Fruit fly (Drosophila melanogaster) whole organism, embryonic: ENCODE data around the gene fln.

Source experiments
- Blimp-1 ChIP-seq: fragments of 200-800 bp; sonication (Bioruptor generic); optimal IDR thresholded peaks from 3 replicates; lab custom pipeline; 2018; ENCODE audit warnings: missing biosample characterization, missing genetic modification characterization, mild to moderate bottlenecking, moderate library complexity, missing genetic modification reagents
- CG10267 ChIP-seq: fragments of 200-800 bp; sonication (Bioruptor generic); optimal IDR thresholded peaks from 2 replicates; lab custom pipeline; 2018; ENCODE audit warnings: missing biosample characterization, mild to moderate bottlenecking, missing genetic modification characterization, moderate library complexity
- CG10959 ChIP-seq: fragments of 200-800 bp; sonication (Bioruptor generic); IDR thresholded peaks from 2 replicates; pipeline ENCODE4 v1.3.6; 2022; ENCODE audit warnings: missing biosample characterization, missing genetic modification characterization
- CG11093 ChIP-seq: fragments of 200-800 bp; sonication (Bioruptor generic); IDR thresholded peaks from 3 replicates; pipeline ENCODE4 v1.3.6; 2022; ENCODE audit warnings: missing biosample characterization, missing genetic modification characterization
- CG12155 ChIP-seq: fragments of 200-800 bp; sonication (Bioruptor generic); optimal IDR thresholded peaks from 3 replicates; lab custom pipeline; 2016; ENCODE audit warnings: missing biosample characterization, missing genetic modification characterization
- CG13894 ChIP-seq: fragments of 200-800 bp; sonication (Bioruptor generic); optimal IDR thresholded peaks from 3 replicates; lab custom pipeline; 2018; ENCODE audit warnings: missing biosample characterization, mild to moderate bottlenecking, missing genetic modification characterization, moderate library complexity
- CG15479 ChIP-seq: fragments of 200-800 bp; sonication (Bioruptor generic); optimal IDR thresholded peaks from 3 replicates; lab custom pipeline; 2019; ENCODE audit warnings: missing biosample characterization, mild to moderate bottlenecking, missing genetic modification characterization, moderate library complexity
- CG1602 ChIP-seq: fragments of 200-800 bp; sonication (Bioruptor generic); optimal IDR thresholded peaks from 3 replicates; lab custom pipeline; 2016; ENCODE audit warnings: missing biosample characterization, missing genetic modification characterization
- CG16813 ChIP-seq: fragments of 200-800 bp; sonication (Bioruptor generic); IDR thresholded peaks from 3 replicates; pipeline ENCODE4 v1.3.6; 2022; ENCODE audit warnings: missing biosample characterization, missing genetic modification characterization; ENCODE audit not compliant: partially characterized antibody
- CG17568 ChIP-seq: fragments of 200-800 bp; sonication (Bioruptor generic); optimal IDR thresholded peaks from 2 replicates; lab custom pipeline; 2018; ENCODE audit warnings: missing biosample characterization, mild to moderate bottlenecking, missing genetic modification characterization, moderate library complexity
- CG2712 ChIP-seq: fragments of 200-800 bp; optimal IDR thresholded peaks from 3 replicates; lab custom pipeline; 2019; ENCODE audit warnings: missing biosample characterization, mild to moderate bottlenecking, missing genetic modification characterization, moderate library complexity
- CG30020 ChIP-seq: fragments of 200-800 bp; optimal IDR thresholded peaks from 2 replicates; lab custom pipeline; 2019; ENCODE audit warnings: missing biosample characterization, mild to moderate bottlenecking, missing genetic modification characterization, moderate library complexity
- CG34376 ChIP-seq: fragments of 200-800 bp; sonication (Bioruptor generic); optimal IDR thresholded peaks from 2 replicates; lab custom pipeline; 2018; ENCODE audit warnings: missing biosample characterization, mild to moderate bottlenecking, missing genetic modification characterization
- CG34422 ChIP-seq: fragments of 200-800 bp; sonication (Bioruptor generic); IDR thresholded peaks from 3 replicates; pipeline ENCODE4 v1.3.6; 2022; ENCODE audit warnings: missing biosample characterization, missing genetic modification characterization
- CG4707 ChIP-seq: fragments of 200-800 bp; sonication (Bioruptor generic); optimal IDR thresholded peaks from 2 replicates; lab custom pipeline; 2018; ENCODE audit warnings: missing biosample characterization, mild to moderate bottlenecking, missing genetic modification characterization, moderate library complexity
- CG6689 ChIP-seq: fragments of 200-800 bp; sonication (Bioruptor generic); IDR thresholded peaks from 2 replicates; pipeline ENCODE4 v1.3.6; 2022; ENCODE audit warnings: missing biosample characterization, missing genetic modification characterization
- CG9609 ChIP-seq: fragments of 200-800 bp; sonication (Bioruptor generic); optimal IDR thresholded peaks from 3 replicates; lab custom pipeline; 2016; ENCODE audit warnings: missing biosample characterization, missing genetic modification characterization
- CoRest ChIP-seq: fragments of 200-800 bp; sonication (Bioruptor generic); optimal IDR thresholded peaks from 3 replicates; lab custom pipeline; 2018; ENCODE audit warnings: missing biosample characterization, mild to moderate bottlenecking, missing genetic modification characterization, moderate library complexity
- Dbx ChIP-seq: fragments of 200-800 bp; sonication (Bioruptor generic); IDR thresholded peaks from 3 replicates; pipeline ENCODE4 v1.3.6; 2022; ENCODE audit warnings: missing biosample characterization, missing genetic modification characterization
- Dfd ChIP-seq, 2 experiments: fragments of >200 bp; optimal IDR thresholded peaks; 2 replicates each; lab custom pipeline; 2017; ENCODE audit warnings: missing biosample characterization in 2 of 2, missing genetic modification characterization in 2 of 2
- Doc2 ChIP-seq: fragments of 200-800 bp; sonication (Bioruptor generic); IDR thresholded peaks from 2 replicates; pipeline ENCODE4 v1.3.6; 2022; ENCODE audit warnings: missing biosample characterization, missing genetic modification characterization
- Drgx ChIP-seq: fragments of 200-800 bp; sonication (Bioruptor generic); IDR thresholded peaks from 2 replicates; pipeline ENCODE4 v1.3.6; 2022; ENCODE audit warnings: missing biosample characterization, missing genetic modification characterization
- E2f1 ChIP-seq: fragments of 200-800 bp; sonication (Bioruptor generic); IDR thresholded peaks from 2 replicates; pipeline ENCODE4 v1.3.6; 2022; ENCODE audit warnings: missing biosample characterization, missing genetic modification characterization
- HHEX ChIP-seq: fragments of 200-800 bp; sonication (Bioruptor generic); optimal IDR thresholded peaks from 3 replicates; lab custom pipeline; 2017; ENCODE audit warnings: missing biosample characterization, mild to moderate bottlenecking, missing genetic modification characterization, missing genetic modification reagents
- HmgZ ChIP-seq: fragments of 200-800 bp; sonication (Bioruptor generic); optimal IDR thresholded peaks from 2 replicates; lab custom pipeline; 2018; ENCODE audit warnings: missing biosample characterization, mild to moderate bottlenecking, missing genetic modification characterization
- Optix ChIP-seq: fragments of 200-800 bp; sonication (Bioruptor generic); IDR thresholded peaks from 3 replicates; pipeline ENCODE4 v1.3.6; 2022; ENCODE audit warnings: missing biosample characterization, missing genetic modification characterization
- Pdp1 ChIP-seq, 2 experiments: fragments of 200-800 bp; sonication (Bioruptor generic); optimal IDR thresholded peaks; 3 replicates each; lab custom pipeline; 2016; ENCODE audit warnings: missing biosample characterization in 2 of 2, missing genetic modification characterization in 2 of 2, mild to moderate bottlenecking in 1 of 2, moderate library complexity in 1 of 2
- ato ChIP-seq: fragments of 200-800 bp; sonication (Bioruptor generic); IDR thresholded peaks from 2 replicates; pipeline ENCODE4 v1.3.6; 2022; ENCODE audit warnings: missing biosample characterization, missing genetic modification characterization; ENCODE audit not compliant: partially characterized antibody
- btn ChIP-seq: fragments of 200-800 bp; sonication (Bioruptor generic); optimal IDR thresholded peaks from 2 replicates; lab custom pipeline; 2016; ENCODE audit warnings: missing biosample characterization, missing genetic modification characterization
- crp ChIP-seq, 2 experiments: fragments of 200-800 bp; sonication (Bioruptor generic); optimal IDR thresholded peaks; 2 replicates in 1 of 2; 3 replicates in 1 of 2; lab custom pipeline; 2017; ENCODE audit warnings: missing biosample characterization in 2 of 2, missing genetic modification characterization in 2 of 2, mild to moderate bottlenecking in 1 of 2, moderate library complexity in 1 of 2
- da ChIP-seq: fragments of 200-800 bp; sonication (Bioruptor generic); optimal IDR thresholded peaks from 2 replicates; lab custom pipeline; 2016; ENCODE audit warnings: missing biosample characterization, missing genetic modification characterization
- dm ChIP-seq: fragments of 200-800 bp; sonication (Bioruptor generic); optimal IDR thresholded peaks from 3 replicates; lab custom pipeline; 2016; ENCODE audit warnings: missing biosample characterization, missing genetic modification characterization
- gfzf ChIP-seq: fragments of 200-800 bp; sonication (Bioruptor generic); optimal IDR thresholded peaks from 2 replicates; lab custom pipeline; 2016; ENCODE audit warnings: missing biosample characterization, mild to moderate bottlenecking, missing genetic modification characterization, moderate library complexity
- gsb ChIP-seq: fragments of 200-800 bp; sonication (Bioruptor generic); IDR thresholded peaks from 2 replicates; pipeline ENCODE4 v1.3.6; 2022; ENCODE audit warnings: missing biosample characterization, missing genetic modification characterization
- h ChIP-seq: fragments of >200 bp; optimal IDR thresholded peaks from 2 replicates; lab custom pipeline; 2017
- inv ChIP-seq: fragments of 200-800 bp; sonication (Bioruptor generic); IDR thresholded peaks from 2 replicates; pipeline ENCODE4 v1.3.6; 2022; ENCODE audit warnings: missing biosample characterization, missing genetic modification characterization; ENCODE audit not compliant: partially characterized antibody
- klu ChIP-seq: fragments of 200-800 bp; sonication (Bioruptor generic); IDR thresholded peaks from 2 replicates; pipeline ENCODE4 v1.3.6; 2022; ENCODE audit warnings: missing biosample characterization, missing genetic modification characterization
- luna ChIP-seq: fragments of 200-800 bp; sonication (Bioruptor generic); optimal IDR thresholded peaks from 2 replicates; lab custom pipeline; 2016; ENCODE audit warnings: missing biosample characterization, missing genetic modification characterization
- mirr ChIP-seq: fragments of 200-800 bp; sonication (Bioruptor generic); optimal IDR thresholded peaks from 3 replicates; lab custom pipeline; 2018; ENCODE audit warnings: missing biosample characterization, mild to moderate bottlenecking, missing genetic modification characterization
- nerfin-1 ChIP-seq: fragments of 200-800 bp; sonication (Bioruptor generic); optimal IDR thresholded peaks from 3 replicates; lab custom pipeline; 2019; ENCODE audit warnings: missing biosample characterization, mild to moderate bottlenecking, missing genetic modification characterization, moderate library complexity
- phol ChIP-seq: fragments of 200-800 bp; sonication (Bioruptor generic); optimal IDR thresholded peaks from 3 replicates; lab custom pipeline; 2018; ENCODE audit warnings: missing biosample characterization, mild to moderate bottlenecking, missing genetic modification characterization, moderate library complexity
- prd ChIP-seq, 3 experiments: fragments of >200 bp in 2 of 3; fragments of 200-800 bp in 1 of 3; sonication (Bioruptor generic) in 1 of 3; optimal IDR thresholded peaks in 2 of 3; IDR thresholded peaks in 1 of 3; 2 replicates in 2 of 3; 3 replicates in 1 of 3; pipeline versions ENCODE4 v1.3.6 to Lab custom; 2017 to 2022; ENCODE audit warnings: missing biosample characterization in 1 of 3, missing genetic modification characterization in 1 of 3
- pum ChIP-seq: fragments of 200-800 bp; sonication (Bioruptor generic); optimal IDR thresholded peaks from 2 replicates; lab custom pipeline; 2016; ENCODE audit warnings: missing biosample characterization, missing genetic modification characterization
- scrt ChIP-seq: fragments of 200-800 bp; sonication (Bioruptor generic); optimal IDR thresholded peaks from 2 replicates; lab custom pipeline; 2018; ENCODE audit warnings: missing biosample characterization, mild to moderate bottlenecking, missing genetic modification characterization, moderate library complexity
- sens-2 ChIP-seq: fragments of 200-800 bp; sonication (Bioruptor generic); IDR thresholded peaks from 2 replicates; pipeline ENCODE4 v1.3.6; 2022; ENCODE audit warnings: missing biosample characterization, missing genetic modification characterization
- sob ChIP-seq: fragments of 200-800 bp; sonication (Bioruptor generic); IDR thresholded peaks from 2 replicates; pipeline ENCODE4 v1.3.6; 2022; ENCODE audit warnings: missing biosample characterization, missing genetic modification characterization
- stc ChIP-seq: fragments of 200-800 bp; sonication (Bioruptor generic); IDR thresholded peaks from 2 replicates; pipeline ENCODE4 v1.3.6; 2022; ENCODE audit warnings: missing biosample characterization, missing genetic modification characterization
- stwl ChIP-seq: fragments of 200-800 bp; sonication (Bioruptor generic); optimal IDR thresholded peaks from 3 replicates; lab custom pipeline; 2018; ENCODE audit warnings: missing biosample characterization, mild to moderate bottlenecking, missing genetic modification characterization, moderate library complexity
- sug ChIP-seq: fragments of 200-800 bp; optimal IDR thresholded peaks from 2 replicates; lab custom pipeline; 2019; ENCODE audit warnings: missing biosample characterization, mild to moderate bottlenecking, missing genetic modification characterization, moderate library complexity
- tll ChIP-seq, 2 experiments: fragments of 200-800 bp in 1 of 2; fragments of >200 bp in 1 of 2; sonication (Bioruptor generic) in 1 of 2; optimal IDR thresholded peaks; 2 replicates each; lab custom pipeline; 2017 to 2019; ENCODE audit warnings: missing biosample characterization in 2 of 2, missing genetic modification characterization in 2 of 2, mild to moderate bottlenecking in 1 of 2, moderate library complexity in 1 of 2

Gene fln

dm6 chr3L:20004442-20004869 is 13.4 kb upstream of the fln start (continued):
- peak; percentile 60 for TF ChIP-seq CG2712 (tag; lab: Kevin White, UChicago)
- no peak for TF ChIP-seq sens-2 (GFP tag; lab: Robert Waterston, UW)
- TF ChIP-seq crp (GFP tag; optimal IDR thresholded peaks at IDR 0.05; lab: Kevin White, UChicago): no peak
- TF ChIP-seq sug: no peak
- TF ChIP-seq CG30020: peak; percentile 28
- TF ChIP-seq stwl (tag; lab: Kevin White, UChicago): peak; percentile 44
- TF ChIP-seq E2f1 (GFP tag; lab: Robert Waterston, UW): no peak
- TF ChIP-seq Pdp1 (GFP tag; optimal IDR thresholded peaks at IDR 0.05; lab: Kevin White, UChicago): no peak
- no peak for TF ChIP-seq Blimp-1 (GFP tag; lab: Kevin White, UChicago)
- TF ChIP-seq CG6689 (GFP tag; lab: Robert Waterston, UW): no peak
- no peak for TF ChIP-seq luna (GFP tag; lab: Kevin White, UChicago)
- TF ChIP-seq CG10959 (GFP tag; lab: Robert Waterston, UW): no peak
- peak; percentile 74 for TF ChIP-seq nerfin-1 (tag; lab: Kevin White, UChicago)
- peak; percentile 36; the same call in 1 of the 2 replicates for TF ChIP-seq stc (GFP tag; lab: Robert Waterston, UW)
- no peak for TF ChIP-seq CG34422
- TF ChIP-seq CG34376 (GFP tag; lab: Kevin White, UChicago): no peak
- TF ChIP-seq Doc2 (GFP tag; lab: Robert Waterston, UW): no peak
- no peak for TF ChIP-seq ato (GFP tag; lab: Robert Waterston, UW)
- no peak for TF ChIP-seq h (lab: Kevin White, UChicago)
- peak; percentile 62; the same call in 1 of the 3 replicates for TF ChIP-seq CG16813 (GFP tag; lab: Robert Waterston, UW)
- TF ChIP-seq Dfd (GFP tag; optimal IDR thresholded peaks at IDR 0.05; lab: Kevin White, UChicago): no peak
- TF ChIP-seq phol (tag; lab: Kevin White, UChicago): peak; percentile 8
- peak; percentile 31 for TF ChIP-seq CG4707 (GFP tag; lab: Kevin White, UChicago)
- no peak for TF ChIP-seq sob (GFP tag; lab: Robert Waterston, UW)
- no peak for TF ChIP-seq tll (GFP tag; optimal IDR thresholded peaks at IDR 0.05; lab: Kevin White, UChicago)
- no peak for TF ChIP-seq klu (GFP tag; lab: Robert Waterston, UW)
- TF ChIP-seq Drgx (GFP tag; lab: Robert Waterston, UW): no peak
- peak; percentile 8 for TF ChIP-seq mirr (GFP tag; lab: Kevin White, UChicago)
- TF ChIP-seq CoRest: peak; percentile 36
- peak; percentile 89 for TF ChIP-seq CG13894 (tag; lab: Kevin White, UChicago)
- TF ChIP-seq CG1602: no peak
- no peak for TF ChIP-seq Optix (GFP tag; lab: Robert Waterston, UW)
- no peak for TF ChIP-seq gsb (GFP tag; lab: Robert Waterston, UW)
- TF ChIP-seq HHEX (GFP tag; lab: Kevin White, UChicago): no peak
- no peak for TF ChIP-seq CG17568 (GFP tag; lab: Kevin White, UChicago)
- TF ChIP-seq CG10267 (tag; lab: Kevin White, UChicago): peak; percentile 58
- TF ChIP-seq CG9609 (GFP tag; lab: Kevin White, UChicago): no peak
- TF ChIP-seq dm: no peak
- no peak for TF ChIP-seq CG12155 (GFP tag; lab: Kevin White, UChicago)
- TF ChIP-seq CG15479 (GFP tag; lab: Kevin White, UChicago): no peak
- TF ChIP-seq gfzf: peak; percentile 25
- no peak for TF ChIP-seq CG11093 (GFP tag; lab: Robert Waterston, UW)
- TF ChIP-seq prd (optimal IDR thresholded peaks at IDR 0.05; lab: Kevin White, UChicago): no peak
- no peak for TF ChIP-seq prd (GFP tag; IDR thresholded peaks at IDR 0.05; lab: Robert Waterston, UW)
- TF ChIP-seq pum (GFP tag; lab: Kevin White, UChicago): no peak
- TF ChIP-seq HmgZ (tag; lab: Kevin White, UChicago): no peak
- peak; percentile 23; the same call in 1 of the 2 replicates for TF ChIP-seq inv
- no peak for TF ChIP-seq btn
- TF ChIP-seq da (GFP tag; lab: Kevin White, UChicago): no peak
- no peak for TF ChIP-seq scrt (GFP tag; lab: Kevin White, UChicago)
- no peak for TF ChIP-seq Dbx (GFP tag; lab: Robert Waterston, UW)
